Fruit fly (Drosophila melanogaster) whole organism, embryonic: ENCODE data around the gene CG32568.

Source experiments
- ATbp ChIP-seq: fragments of 200-800 bp; sonication (Bioruptor generic); optimal IDR thresholded peaks from 2 replicates; lab custom pipeline; 2017; ENCODE audit warnings: missing biosample characterization, mild to moderate bottlenecking, missing genetic modification characterization, missing genetic modification reagents
- Atf3 ChIP-seq: fragments of 200-800 bp; sonication (Bioruptor generic); optimal IDR thresholded peaks from 3 replicates; lab custom pipeline; 2016; ENCODE audit warnings: missing biosample characterization, missing genetic modification characterization
- Bgb ChIP-seq: fragments of 200-800 bp; sonication (Bioruptor generic); IDR thresholded peaks from 2 replicates; pipeline ENCODE4 v1.3.6; 2022; ENCODE audit warnings: missing biosample characterization, missing genetic modification characterization; ENCODE audit not compliant: partially characterized antibody
- CG11560 ChIP-seq: fragments of 200-800 bp; sonication (Bioruptor generic); IDR thresholded peaks from 3 replicates; pipeline ENCODE4 v1.3.6; 2022; ENCODE audit warnings: missing biosample characterization, missing genetic modification characterization
- CG11695 ChIP-seq: fragments of 200-800 bp; sonication (Bioruptor generic); IDR thresholded peaks from 3 replicates; pipeline ENCODE4 v1.3.6; 2022; ENCODE audit warnings: missing biosample characterization, missing genetic modification characterization
- CG12769 ChIP-seq: fragments of 200-800 bp; sonication (Bioruptor generic); optimal IDR thresholded peaks from 2 replicates; lab custom pipeline; 2019; ENCODE audit warnings: missing biosample characterization, mild to moderate bottlenecking, missing genetic modification characterization, moderate library complexity
- CG13424 ChIP-seq: fragments of 200-800 bp; sonication (Bioruptor generic); optimal IDR thresholded peaks from 2 replicates; lab custom pipeline; 2019; ENCODE audit warnings: missing biosample characterization, mild to moderate bottlenecking, missing genetic modification characterization, moderate library complexity
- CG14014 ChIP-seq: fragments of 200-800 bp; sonication (Bioruptor generic); IDR thresholded peaks from 2 replicates; pipeline ENCODE4 v1.3.6; 2022; ENCODE audit warnings: missing biosample characterization, missing genetic modification characterization
- CG14710 ChIP-seq: fragments of 200-800 bp; sonication (Bioruptor generic); optimal IDR thresholded peaks from 3 replicates; lab custom pipeline; 2019; ENCODE audit warnings: missing biosample characterization, mild to moderate bottlenecking, missing genetic modification characterization, moderate library complexity
- CG15269 ChIP-seq: fragments of 200-800 bp; sonication (Bioruptor generic); optimal IDR thresholded peaks from 2 replicates; lab custom pipeline; 2018; ENCODE audit warnings: missing biosample characterization, mild to moderate bottlenecking, missing genetic modification characterization, moderate library complexity
- CG15514 ChIP-seq: fragments of 200-800 bp; sonication (Bioruptor generic); optimal IDR thresholded peaks from 3 replicates; lab custom pipeline; 2017; ENCODE audit warnings: missing biosample characterization, missing genetic modification characterization, mild to moderate bottlenecking, moderate library complexity, missing genetic modification reagents
- CG17802 ChIP-seq: fragments of 200-800 bp; sonication (Bioruptor generic); optimal IDR thresholded peaks from 2 replicates; lab custom pipeline; 2018; ENCODE audit warnings: missing biosample characterization, mild to moderate bottlenecking, missing genetic modification characterization, moderate library complexity
- CG1792 ChIP-seq: fragments of 200-800 bp; sonication (Bioruptor generic); optimal IDR thresholded peaks from 2 replicates; lab custom pipeline; 2016; ENCODE audit warnings: missing biosample characterization, missing genetic modification characterization
- CG2116 ChIP-seq: fragments of 200-800 bp; sonication (Bioruptor generic); optimal IDR thresholded peaks from 3 replicates; lab custom pipeline; 2018; ENCODE audit warnings: missing biosample characterization, mild to moderate bottlenecking, missing genetic modification characterization
- CG2120 ChIP-seq: fragments of 200-800 bp; sonication (Bioruptor generic); optimal IDR thresholded peaks from 3 replicates; lab custom pipeline; 2016; ENCODE audit warnings: missing biosample characterization, missing genetic modification characterization
- CG30431 ChIP-seq: fragments of 200-800 bp; sonication (Bioruptor generic); optimal IDR thresholded peaks from 2 replicates; lab custom pipeline; 2017; ENCODE audit warnings: missing biosample characterization, missing genetic modification characterization
- CG34422 ChIP-seq: fragments of 200-800 bp; sonication (Bioruptor generic); IDR thresholded peaks from 3 replicates; pipeline ENCODE4 v1.3.6; 2022; ENCODE audit warnings: missing biosample characterization, missing genetic modification characterization
- CG6654 ChIP-seq: fragments of 200-800 bp; sonication (Bioruptor generic); optimal IDR thresholded peaks from 2 replicates; lab custom pipeline; 2017; ENCODE audit warnings: missing biosample characterization, mild to moderate bottlenecking, missing genetic modification characterization
- CG6854 ChIP-seq: fragments of 200-800 bp; sonication (Bioruptor generic); optimal IDR thresholded peaks from 3 replicates; lab custom pipeline; 2017; ENCODE audit warnings: missing biosample characterization, mild to moderate bottlenecking, missing genetic modification characterization
- CG9727 ChIP-seq: fragments of 200-800 bp; sonication (Bioruptor generic); optimal IDR thresholded peaks from 3 replicates; lab custom pipeline; 2017; ENCODE audit warnings: missing biosample characterization, mild to moderate bottlenecking, missing genetic modification characterization
- Doc3 ChIP-seq: fragments of 200-800 bp; sonication (Bioruptor generic); IDR thresholded peaks from 3 replicates; pipeline ENCODE4 v1.3.6; 2022; ENCODE audit warnings: missing biosample characterization, missing genetic modification characterization; ENCODE audit not compliant: partially characterized antibody
- Gsc ChIP-seq: fragments of 200-800 bp; sonication (Bioruptor generic); IDR thresholded peaks from 2 replicates; pipeline ENCODE4 v1.3.6; 2022; ENCODE audit warnings: missing biosample characterization, missing genetic modification characterization
- HLHmδ ChIP-seq: fragments of 200-800 bp; sonication (Bioruptor generic); optimal IDR thresholded peaks from 2 replicates; lab custom pipeline; 2018; ENCODE audit warnings: missing biosample characterization, mild to moderate bottlenecking, missing genetic modification characterization, moderate library complexity
- HmgZ ChIP-seq: fragments of 200-800 bp; sonication (Bioruptor generic); optimal IDR thresholded peaks from 2 replicates; lab custom pipeline; 2018; ENCODE audit warnings: missing biosample characterization, mild to moderate bottlenecking, missing genetic modification characterization
- Hsf ChIP-seq: fragments of 200-800 bp; sonication (Bioruptor generic); optimal IDR thresholded peaks from 3 replicates; lab custom pipeline; 2016; ENCODE audit warnings: missing biosample characterization, missing genetic modification characterization
- Lpt ChIP-seq: fragments of >200 bp; optimal IDR thresholded peaks from 2 replicates; lab custom pipeline; 2018; ENCODE audit warnings: missing biosample characterization, missing genetic modification characterization
- Meics ChIP-seq: fragments of 200-800 bp; sonication (Bioruptor generic); optimal IDR thresholded peaks from 2 replicates; lab custom pipeline; 2017; ENCODE audit warnings: missing biosample characterization, mild to moderate bottlenecking, missing genetic modification characterization
- PHDP ChIP-seq: fragments of 200-800 bp; sonication (Bioruptor generic); optimal IDR thresholded peaks from 3 replicates; lab custom pipeline; 2018; ENCODE audit warnings: missing biosample characterization, mild to moderate bottlenecking, missing genetic modification characterization, moderate library complexity
- ab ChIP-seq: fragments of 200-800 bp; sonication (Bioruptor generic); optimal IDR thresholded peaks from 2 replicates; lab custom pipeline; 2016; ENCODE audit warnings: missing biosample characterization, missing genetic modification characterization
- corto ChIP-seq: fragments of 200-800 bp; sonication (Bioruptor generic); optimal IDR thresholded peaks from 2 replicates; lab custom pipeline; 2016; ENCODE audit warnings: missing biosample characterization, mild to moderate bottlenecking, missing genetic modification characterization, moderate library complexity
- crol ChIP-seq: fragments of 200-800 bp; sonication (Bioruptor generic); IDR thresholded peaks from 2 replicates; pipeline ENCODE4 v1.3.6; 2022; ENCODE audit warnings: missing biosample characterization, missing genetic modification characterization
- dmrt11E ChIP-seq: fragments of 200-800 bp; sonication (Bioruptor generic); optimal IDR thresholded peaks from 3 replicates; lab custom pipeline; 2018; ENCODE audit warnings: missing biosample characterization, mild to moderate bottlenecking, missing genetic modification characterization, moderate library complexity
- en ChIP-seq: fragments of 200-800 bp; sonication (Bioruptor generic); optimal IDR thresholded peaks from 2 replicates; lab custom pipeline; 2016; ENCODE audit warnings: missing biosample characterization, missing genetic modification characterization
- eyg ChIP-seq: fragments of 200-800 bp; sonication (Bioruptor generic); optimal IDR thresholded peaks from 3 replicates; lab custom pipeline; 2016; ENCODE audit warnings: missing biosample characterization, missing genetic modification characterization
- fd3F ChIP-seq: fragments of 200-800 bp; sonication (Bioruptor generic); optimal IDR thresholded peaks from 2 replicates; lab custom pipeline; 2018; ENCODE audit warnings: missing biosample characterization, mild to moderate bottlenecking, missing genetic modification characterization, moderate library complexity
- fu2 ChIP-seq: fragments of 200-800 bp; sonication (Bioruptor generic); optimal IDR thresholded peaks from 2 replicates; lab custom pipeline; 2016; ENCODE audit warnings: missing biosample characterization, missing genetic modification characterization
- gsb-n ChIP-seq: fragments of 200-800 bp; sonication (Bioruptor generic); optimal IDR thresholded peaks from 3 replicates; lab custom pipeline; 2018; ENCODE audit warnings: missing biosample characterization, mild to moderate bottlenecking, missing genetic modification characterization
- ham ChIP-seq: fragments of 200-800 bp; sonication (Bioruptor generic); IDR thresholded peaks from 2 replicates; pipeline ENCODE4 v1.3.6; 2022; ENCODE audit warnings: missing biosample characterization, missing genetic modification characterization
- lov ChIP-seq, 2 experiments: fragments of 200-800 bp in 1 of 2; fragments of >200 bp in 1 of 2; sonication (Bioruptor generic) in 1 of 2; IDR thresholded peaks in 1 of 2; optimal IDR thresholded peaks in 1 of 2; 2 replicates in 1 of 2; 3 replicates in 1 of 2; pipeline versions ENCODE4 v1.3.6 to Lab custom; 2017 to 2022; ENCODE audit warnings: missing biosample characterization in 1 of 2, missing genetic modification characterization in 1 of 2
- luna ChIP-seq: fragments of 200-800 bp; sonication (Bioruptor generic); optimal IDR thresholded peaks from 2 replicates; lab custom pipeline; 2016; ENCODE audit warnings: missing biosample characterization, missing genetic modification characterization
- maf-S ChIP-seq: fragments of 200-800 bp; sonication (Bioruptor generic); optimal IDR thresholded peaks from 2 replicates; lab custom pipeline; 2016; ENCODE audit warnings: missing biosample characterization, missing genetic modification characterization
- mam ChIP-seq: fragments of 200-800 bp; sonication (Bioruptor generic); optimal IDR thresholded peaks from 3 replicates; lab custom pipeline; 2016; ENCODE audit warnings: missing biosample characterization, missing genetic modification characterization
- sens ChIP-seq: fragments of 200-800 bp; sonication (Bioruptor generic); peaks from one replicate; lab custom pipeline; 2016; ENCODE audit warnings: missing biosample characterization, missing genetic modification characterization
- sens-2 ChIP-seq: fragments of 200-800 bp; sonication (Bioruptor generic); IDR thresholded peaks from 2 replicates; pipeline ENCODE4 v1.3.6; 2022; ENCODE audit warnings: missing biosample characterization, missing genetic modification characterization
- sima ChIP-seq: fragments of 200-800 bp; sonication (Bioruptor generic); optimal IDR thresholded peaks from 2 replicates; lab custom pipeline; 2016; ENCODE audit warnings: missing biosample characterization, missing genetic modification characterization
- sob ChIP-seq: fragments of 200-800 bp; sonication (Bioruptor generic); IDR thresholded peaks from 2 replicates; pipeline ENCODE4 v1.3.6; 2022; ENCODE audit warnings: missing biosample characterization, missing genetic modification characterization
- trem ChIP-seq: fragments of 200-800 bp; optimal IDR thresholded peaks from 3 replicates; lab custom pipeline; 2019; ENCODE audit warnings: missing biosample characterization, mild to moderate bottlenecking, missing genetic modification characterization, moderate library complexity
- trh ChIP-seq: fragments of 200-800 bp; sonication (Bioruptor generic); optimal IDR thresholded peaks from 2 replicates; lab custom pipeline; 2016; ENCODE audit warnings: missing biosample characterization, missing genetic modification characterization
- zen2 ChIP-seq: fragments of 200-800 bp; sonication (Bioruptor generic); IDR thresholded peaks from 3 replicates; pipeline ENCODE4 v1.3.6; 2022; ENCODE audit warnings: missing biosample characterization, missing genetic modification characterization; ENCODE audit not compliant: partially characterized antibody

CG32568 gene

DNA sequence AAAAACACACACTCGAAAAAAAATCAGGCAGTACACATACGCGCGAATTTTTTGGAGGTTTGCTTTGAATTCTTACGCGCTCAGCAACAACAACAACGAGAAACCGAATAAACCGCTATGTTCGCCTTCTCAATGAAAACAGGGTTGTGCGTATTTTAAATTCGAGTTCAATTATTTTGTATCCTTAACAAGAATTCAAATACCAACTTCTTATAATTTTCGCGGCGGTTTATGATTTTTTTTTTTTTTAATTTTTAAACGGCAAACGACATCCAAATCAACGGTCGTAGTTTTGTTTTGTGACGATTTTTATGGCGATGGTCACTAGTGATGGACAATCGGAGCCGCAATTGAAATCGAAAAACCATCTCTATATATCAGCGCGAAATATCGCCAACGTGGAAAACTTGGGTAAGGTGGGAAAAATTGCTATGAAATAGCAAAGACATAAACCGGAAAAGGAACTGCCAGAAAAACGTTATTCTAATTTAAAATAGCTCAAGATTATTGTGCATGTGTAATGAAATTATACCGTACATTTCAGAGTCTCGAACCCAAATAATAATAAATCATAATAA is 11.0 kb downstream of the CG32568 start, which contains the start of gene goe (continued):
- TF ChIP-seq sens-2 (GFP tag; lab: Robert Waterston, UW): peak; percentile 70
- TF ChIP-seq CG6654 (GFP tag; lab: Kevin White, UChicago): no peak
- peak; percentile 88 for TF ChIP-seq CG15514
- peak; percentile 89 for TF ChIP-seq CG2120
- no peak for TF ChIP-seq crol
- TF ChIP-seq sens (GFP tag; lab: Kevin White, UChicago): peak; percentile 97
- peak; percentile 75 for TF ChIP-seq CG15269 (tag; lab: Kevin White, UChicago)
- TF ChIP-seq trem (tag; lab: Kevin White, UChicago): peak; percentile 96
- no peak for TF ChIP-seq Gsc (GFP tag; lab: Robert Waterston, UW)
- TF ChIP-seq Bgb: peak; percentile 97
- peak; percentile 94 for TF ChIP-seq sob (GFP tag; lab: Robert Waterston, UW)
- TF ChIP-seq ATbp (GFP tag; lab: Kevin White, UChicago): peak; percentile 73
- TF ChIP-seq CG17802 (tag; lab: Kevin White, UChicago): peak; percentile 31
- TF ChIP-seq Atf3 (GFP tag; lab: Kevin White, UChicago): peak; percentile 74
- peak; percentile 66 for TF ChIP-seq CG13424
- peak; percentile 5 for TF ChIP-seq CG1792 (GFP tag; lab: Kevin White, UChicago)
- no peak for TF ChIP-seq lov (optimal IDR thresholded peaks at IDR 0.05; lab: Kevin White, UChicago)
- TF ChIP-seq lov (GFP tag; IDR thresholded peaks at IDR 0.05; lab: Robert Waterston, UW): peak; percentile 84; the same call in 2 of the 3 replicates
- peak; percentile 84 for TF ChIP-seq CG9727 (GFP tag; lab: Kevin White, UChicago)
- peak; percentile 29; the same call in 1 of the 3 replicates for TF ChIP-seq CG11695 (GFP tag; lab: Robert Waterston, UW)
- peak; percentile 72 for TF ChIP-seq sima (GFP tag; lab: Kevin White, UChicago)
- peak; percentile 69 for TF ChIP-seq Doc3 (GFP tag; lab: Robert Waterston, UW)
- TF ChIP-seq PHDP (tag; lab: Kevin White, UChicago): peak; percentile 79
- TF ChIP-seq CG34422 (GFP tag; lab: Robert Waterston, UW): peak; percentile 75
- TF ChIP-seq fd3F (GFP tag; lab: Kevin White, UChicago): peak; percentile 39
- TF ChIP-seq corto: peak; percentile 41
- TF ChIP-seq CG14014: peak; percentile 85
- peak; percentile 71 for TF ChIP-seq zen2 (GFP tag; lab: Robert Waterston, UW)
- TF ChIP-seq CG12769 (tag; lab: Kevin White, UChicago): peak; percentile 81
- TF ChIP-seq fu2 (GFP tag; lab: Kevin White, UChicago): peak; percentile 87
- TF ChIP-seq HmgZ (tag; lab: Kevin White, UChicago): peak; percentile 88
- TF ChIP-seq HLHmδ (GFP tag; lab: Kevin White, UChicago): no peak
- peak; percentile 51 for TF ChIP-seq CG30431 (GFP tag; lab: Kevin White, UChicago)
- TF ChIP-seq luna (GFP tag; lab: Kevin White, UChicago): peak; percentile 89
- no peak for TF ChIP-seq Lpt
- TF ChIP-seq CG2116: peak; percentile 87
- peak; percentile 68 for TF ChIP-seq dmrt11E (tag; lab: Kevin White, UChicago)
- TF ChIP-seq CG6854: peak; percentile 50
- peak; percentile 68 for TF ChIP-seq eyg (GFP tag; lab: Kevin White, UChicago)
- TF ChIP-seq CG11560 (tag; lab: Robert Waterston, UW): peak; percentile 51; the same call in 2 of the 3 replicates
- peak; percentile 70 for TF ChIP-seq CG14710 (tag; lab: Kevin White, UChicago)
- peak; percentile 71 for TF ChIP-seq en (GFP tag; lab: Kevin White, UChicago)
- TF ChIP-seq trh (GFP tag; lab: Kevin White, UChicago): peak; percentile 72
- TF ChIP-seq gsb-n (tag; lab: Kevin White, UChicago): peak; percentile 72
- TF ChIP-seq Hsf (GFP tag; lab: Kevin White, UChicago): peak; percentile 85
- peak; percentile 66; the same call in 1 of the 2 replicates for TF ChIP-seq ham
- TF ChIP-seq ab: peak; percentile 42
- TF ChIP-seq Meics (GFP tag; lab: Kevin White, UChicago): peak; percentile 85
- peak; percentile 90 for TF ChIP-seq maf-S
- TF ChIP-seq mam: peak; percentile 89
